Worm (Caenorhabditis elegans) whole organism, midembryonic: ENCODE results near the gene glp-1.

Source experiments
- flt-1 ChIP-seq: fragments of 200-800 bp; sonication (Bioruptor generic); IDR thresholded peaks from 2 replicates; pipeline ENCODE4 v1.3.6; 2022; ENCODE audit warnings: missing genetic modification characterization, missing compliant biosample characterization
- med-1 ChIP-seq: sonication (generic microtip); optimal IDR thresholded peaks from 2 replicates; lab custom pipeline; 2017; ENCODE audit warnings: missing genetic modification characterization, mild to moderate bottlenecking, missing compliant biosample characterization, antibody characterized with exemption, missing genetic modification reagents; ENCODE audit not compliant: insufficient read depth
- ref-1 ChIP-seq: fragments of 200-800 bp; sonication (Bioruptor generic); conservative IDR thresholded peaks from 2 replicates; pipeline ENCODE4 v1.3.6; 2022; ENCODE audit warnings: missing genetic modification reagents, missing genetic modification characterization, missing compliant biosample characterization
- tab-1 ChIP-seq: fragments of 200-800 bp; sonication (Bioruptor generic); IDR thresholded peaks from 2 replicates; pipeline ENCODE4 v1.3.6; 2022; ENCODE audit warnings: missing genetic modification characterization, missing compliant biosample characterization
- ztf-23 ChIP-seq: fragments of 200-800 bp; sonication (Bioruptor generic); IDR thresholded peaks from 2 replicates; pipeline ENCODE4 v1.3.6; 2022; ENCODE audit warnings: missing genetic modification reagents, missing genetic modification characterization, missing compliant biosample characterization
- ztf-29 ChIP-seq: fragments of 200-800 bp; sonication (Bioruptor generic); IDR thresholded peaks from 2 replicates; pipeline ENCODE4 v1.3.6; 2022; ENCODE audit warnings: missing genetic modification reagents, missing genetic modification characterization, missing compliant biosample characterization

- no peak for TF ChIP-seq flt-1
- no peak for TF ChIP-seq tab-1 (GFP tag; lab: Robert Waterston, UW)
- no peak for TF ChIP-seq ztf-29 (GFP tag; lab: Robert Waterston, UW)
- TF ChIP-seq ref-1 (GFP tag; lab: Robert Waterston, UW) = no peak
- TF ChIP-seq med-1 (GFP tag; lab: Kevin White, UChicago) = no peak
- no peak for TF ChIP-seq ztf-23 (GFP tag; lab: Robert Waterston, UW)
Observed at ce11 chrIII:9050600-9050999, 41.4 kb upstream of the glp-1 start, which contains the start of gene ikke-1.
